Fruit fly (Drosophila melanogaster) whole organism, embryonic: ENCODE results near the gene Adat1.

Source experiments
- CG3995 ChIP-seq: fragments of 200-800 bp; sonication (Bioruptor generic); optimal IDR thresholded peaks from 3 replicates; lab custom pipeline; 2016; ENCODE audit warnings: missing biosample characterization, missing genetic modification characterization
- CG6854 ChIP-seq: fragments of 200-800 bp; sonication (Bioruptor generic); optimal IDR thresholded peaks from 3 replicates; lab custom pipeline; 2017; ENCODE audit warnings: missing biosample characterization, mild to moderate bottlenecking, missing genetic modification characterization
- grn ChIP-seq: fragments of 200-800 bp; sonication (Bioruptor generic); optimal IDR thresholded peaks from 3 replicates; lab custom pipeline; 2017; ENCODE audit warnings: missing biosample characterization, missing genetic modification characterization
- mld ChIP-seq: fragments of 200-800 bp; sonication (Bioruptor generic); IDR thresholded peaks from 3 replicates; pipeline ENCODE4 v1.3.6; 2022; ENCODE audit warnings: missing biosample characterization, missing genetic modification characterization; ENCODE audit not compliant: partially characterized antibody
- z ChIP-seq: fragments of 200-800 bp; sonication (Bioruptor generic); IDR thresholded peaks from 3 replicates; pipeline ENCODE4 v1.3.6; 2022; ENCODE audit warnings: missing biosample characterization, missing genetic modification characterization

DNA sequence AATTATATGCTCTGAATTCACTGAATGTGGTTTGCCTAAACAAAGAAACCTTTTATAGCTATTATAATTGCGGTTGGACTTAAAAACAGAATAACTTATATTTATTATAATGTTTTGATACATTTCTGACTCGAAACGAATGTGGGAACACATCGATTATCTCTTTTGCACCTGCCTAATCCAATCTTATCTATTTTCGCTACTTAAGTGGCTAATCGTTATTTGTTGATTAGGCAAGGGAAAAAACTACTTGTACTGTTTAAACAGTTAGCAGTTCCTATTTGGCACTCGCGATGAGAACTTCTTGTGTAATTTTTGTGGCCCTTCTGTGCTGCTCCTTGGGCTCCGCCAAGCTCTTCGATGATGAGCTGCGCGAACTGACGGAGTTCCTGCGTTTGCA lies 37.9 kb upstream of the Adat1 start, which contains the start of gene CG7968:
- TF ChIP-seq mld (GFP tag; lab: Robert Waterston, UW) (no peak), CG3995 (GFP tag; lab: Kevin White, UChicago) (no peak), CG6854 (GFP tag; lab: Kevin White, UChicago) (no peak), z (no peak), grn (GFP tag; lab: Kevin White, UChicago) (no peak)
